Fruit fly (Drosophila melanogaster): Measurements from ENCODE around the gene Mrp5.
A peak's percentile ranks its signal among the peaks of the same experiment; 100 is the strongest.

DNA sequence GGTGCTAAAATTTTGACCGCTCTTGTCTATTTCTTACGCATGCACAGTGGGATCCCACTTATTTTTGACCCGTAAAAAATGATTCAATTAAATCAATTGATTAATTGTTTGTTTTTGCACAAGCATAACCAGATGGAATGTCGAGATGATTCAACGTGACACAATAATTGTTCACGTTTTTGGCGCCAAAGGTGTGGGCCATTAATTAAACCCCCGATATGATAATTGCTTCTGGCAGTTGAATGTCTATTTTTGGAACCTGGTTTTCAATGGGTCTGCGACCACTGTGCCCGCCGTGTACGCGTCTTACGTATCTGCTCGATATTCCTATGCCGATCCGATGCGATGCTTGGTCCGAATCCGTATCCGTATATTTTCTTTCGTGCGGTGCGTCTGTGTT lies 16.6 kb upstream of the Mrp5 start:
- TF ChIP-seq CG8301 (tag; optimal IDR thresholded peaks at IDR 0.05) (no peak), fd96Ca (GFP tag; IDR thresholded peaks at IDR 0.05) (peak; percentile 63), EcR (GFP tag; optimal IDR thresholded peaks at IDR 0.05) (no peak), CG10348 (GFP tag; IDR thresholded peaks at IDR 0.05) (no peak), Ets98B (GFP tag; IDR thresholded peaks at IDR 0.05) (peak; percentile 44; the same call in 1 of the 2 replicates), CG34367 (tag; optimal IDR thresholded peaks at IDR 0.05) (no peak), CG4496 (GFP tag; IDR thresholded peaks at IDR 0.05) (peak; percentile 75)

Measured in whole organism, pupa.